Worm (Caenorhabditis elegans) whole organism, L1 larva: ENCODE results near the gene C27A2.8.

Source experiments
- C04F5.9 ChIP-seq: sonication (generic microtip); optimal IDR thresholded peaks from 2 replicates; lab custom pipeline; 2016; ENCODE audit warnings: missing genetic modification characterization, missing compliant biosample characterization
- C16A3.4 ChIP-seq: fragments of 150-350 bp; optimal IDR thresholded peaks from 2 replicates; lab custom pipeline; 2014; ENCODE audit warnings: missing biosample characterization, missing genetic modification characterization
- C34B4.2 ChIP-seq: sonication (generic microtip); optimal IDR thresholded peaks from 2 replicates; lab custom pipeline; 2017; ENCODE audit warnings: mild to moderate bottlenecking, missing genetic modification characterization, missing compliant biosample characterization
- F16B12.6 ChIP-seq: fragments of 150-350 bp; optimal IDR thresholded peaks from 2 replicates; lab custom pipeline; 2014; ENCODE audit warnings: missing biosample characterization, missing genetic modification characterization
- ama-1 ChIP-seq: fragments of 150-350 bp; optimal IDR thresholded peaks from 2 replicates; lab custom pipeline; 2014
- ceh-63 ChIP-seq: fragments of 200-800 bp; sonication (Bioruptor generic); optimal IDR thresholded peaks from 2 replicates; lab custom pipeline; 2018; ENCODE audit warnings: mild to moderate bottlenecking, missing genetic modification characterization, missing compliant biosample characterization
- ceh-82 ChIP-seq, 3 experiments: fragments of 150-350 bp in 1 of 3; sonication (generic microtip) in 2 of 3; optimal IDR thresholded peaks; 2 replicates each; lab custom pipeline; 2014 to 2017; ENCODE audit warnings: missing biosample characterization in 3 of 3, missing genetic modification characterization in 3 of 3
- ceh-88 ChIP-seq: fragments of 200-800 bp; sonication (Bioruptor generic); IDR thresholded peaks from 2 replicates; pipeline ENCODE4 v1.3.6; 2022; ENCODE audit warnings: missing genetic modification characterization, missing compliant biosample characterization
- ceh-90 ChIP-seq: sonication (generic microtip); optimal IDR thresholded peaks from 2 replicates; lab custom pipeline; 2016; ENCODE audit warnings: missing genetic modification characterization, missing compliant biosample characterization
- ces-1 ChIP-seq: fragments of 150-350 bp; optimal IDR thresholded peaks from 2 replicates; lab custom pipeline; 2014; ENCODE audit warnings: missing biosample characterization, missing genetic modification reagents, missing genetic modification characterization
- dsc-1 ChIP-seq: sonication (generic microtip); optimal IDR thresholded peaks from 2 replicates; lab custom pipeline; 2016; ENCODE audit warnings: mild to moderate bottlenecking, missing genetic modification characterization, missing compliant biosample characterization
- efl-1 ChIP-seq, 4 experiments: fragments of 150-350 bp; optimal IDR thresholded peaks in 3 of 4; peaks in 1 of 4; 1 replicate in 1 of 4; 2 replicates in 3 of 4; lab custom pipeline; 2014; ENCODE audit warnings: missing biosample characterization in 2 of 4, missing genetic modification characterization in 2 of 4, missing genetic modification reagents in 2 of 4
- egl-13 ChIP-seq: sonication (generic microtip); optimal IDR thresholded peaks from 2 replicates; lab custom pipeline; 2016; ENCODE audit warnings: missing genotype, missing genetic modification reagents, missing genetic modification characterization, missing compliant biosample characterization
- egl-27 ChIP-seq, 2 experiments: fragments of 150-350 bp in 1 of 2; sonication (generic microtip); optimal IDR thresholded peaks; 3 replicates each; lab custom pipeline; 2017 to 2018; ENCODE audit warnings: missing biosample characterization in 2 of 2, missing genetic modification characterization in 2 of 2, missing genetic modification reagents in 2 of 2
- elt-2 ChIP-seq: sonication (generic microtip); optimal IDR thresholded peaks from 2 replicates; lab custom pipeline; 2016; ENCODE audit warnings: missing genetic modification characterization, mild to moderate bottlenecking, inconsistent platforms, missing compliant biosample characterization, missing genetic modification reagents
- ets-5 ChIP-seq: fragments of 200-800 bp; sonication (Bioruptor generic); IDR thresholded peaks from 2 replicates; pipeline ENCODE4 v1.3.6; 2022; ENCODE audit warnings: missing genetic modification characterization, missing compliant biosample characterization
- fkh-4 ChIP-seq: sonication (generic microtip); optimal IDR thresholded peaks from 2 replicates; lab custom pipeline; 2016; ENCODE audit warnings: missing compliant biosample characterization, missing genetic modification characterization, borderline replicate concordance
- fkh-8 ChIP-seq: sonication (generic microtip); optimal IDR thresholded peaks from 2 replicates; lab custom pipeline; 2016; ENCODE audit warnings: mild to moderate bottlenecking, missing genetic modification characterization, missing compliant biosample characterization
- hlh-17 ChIP-seq: fragments of 200-800 bp; sonication (Bioruptor generic); optimal IDR thresholded peaks from 2 replicates; lab custom pipeline; 2018; ENCODE audit warnings: missing genetic modification characterization, mild to moderate bottlenecking, missing compliant biosample characterization, moderate library complexity, borderline replicate concordance
- irx-1 ChIP-seq: sonication (generic microtip); optimal IDR thresholded peaks from 2 replicates; lab custom pipeline; 2016; ENCODE audit warnings: missing genetic modification characterization, missing compliant biosample characterization
- isw-1 ChIP-seq: fragments of 200-800 bp; sonication (Bioruptor generic); IDR thresholded peaks from 2 replicates; pipeline ENCODE4 v1.3.6; 2022; ENCODE audit warnings: missing genetic modification characterization, missing compliant biosample characterization
- lin-13 ChIP-seq: fragments of 150-350 bp; optimal IDR thresholded peaks from 2 replicates; lab custom pipeline; 2014; ENCODE audit warnings: missing biosample characterization, missing genetic modification reagents, missing genetic modification characterization
- lin-15B ChIP-seq: fragments of 150-350 bp; sonication (generic microtip); optimal IDR thresholded peaks from 3 replicates; lab custom pipeline; 2014; ENCODE audit warnings: missing biosample characterization, missing genetic modification characterization
- lin-39 ChIP-seq: fragments of 150-350 bp; optimal IDR thresholded peaks from 2 replicates; lab custom pipeline; 2014; ENCODE audit warnings: missing biosample characterization, missing genetic modification reagents, missing genetic modification characterization
- lir-3 ChIP-seq: sonication (generic microtip); optimal IDR thresholded peaks from 2 replicates; lab custom pipeline; 2016; ENCODE audit warnings: mild to moderate bottlenecking, missing genetic modification characterization, moderate library complexity, missing compliant biosample characterization; ENCODE audit not compliant: poor library complexity
- mdl-1 ChIP-seq, 2 experiments: fragments of 150-350 bp; optimal IDR thresholded peaks; 2 replicates each; lab custom pipeline; 2014 to 2017; ENCODE audit warnings: missing biosample characterization in 2 of 2, missing genetic modification characterization in 2 of 2, inconsistent platforms in 1 of 2
- mef-2 ChIP-seq: fragments of 150-350 bp; optimal IDR thresholded peaks from 2 replicates; lab custom pipeline; 2014; ENCODE audit warnings: missing biosample characterization, missing genetic modification characterization
- mep-1 ChIP-seq: fragments of 150-350 bp; optimal IDR thresholded peaks from 2 replicates; lab custom pipeline; 2014; ENCODE audit warnings: missing biosample characterization, missing genetic modification characterization
- nhr-12 ChIP-seq: sonication (generic microtip); optimal IDR thresholded peaks from 2 replicates; lab custom pipeline; 2017; ENCODE audit warnings: missing biosample characterization, missing genetic modification characterization
- nhr-47 ChIP-seq: sonication (generic microtip); optimal IDR thresholded peaks from 2 replicates; lab custom pipeline; 2016; ENCODE audit warnings: mild to moderate bottlenecking, missing genetic modification characterization, moderate library complexity, missing compliant biosample characterization
- nhr-71 ChIP-seq: sonication (generic microtip); optimal IDR thresholded peaks from 2 replicates; lab custom pipeline; 2016; ENCODE audit warnings: mild to moderate bottlenecking, missing genetic modification characterization, moderate library complexity, missing compliant biosample characterization
- nhr-84 ChIP-seq: sonication (generic microtip); optimal IDR thresholded peaks from 2 replicates; lab custom pipeline; 2017; ENCODE audit warnings: missing biosample characterization, missing genetic modification characterization
- nhr-85 ChIP-seq: sonication (generic microtip); peaks from one replicate; lab custom pipeline; 2016; ENCODE audit warnings: missing genetic modification characterization, inconsistent platforms, missing compliant biosample characterization
- pag-3 ChIP-seq: sonication (generic microtip); optimal IDR thresholded peaks from 2 replicates; lab custom pipeline; 2017; ENCODE audit warnings: missing genetic modification characterization, mild to moderate bottlenecking, missing compliant biosample characterization, antibody characterized with exemption, borderline replicate concordance; ENCODE audit not compliant: insufficient read depth
- pqm-1 ChIP-seq: sonication (generic microtip); optimal IDR thresholded peaks from 3 replicates; lab custom pipeline; 2017; ENCODE audit warnings: missing biosample characterization, missing genetic modification characterization
- rnt-1 ChIP-seq: sonication (generic microtip); optimal IDR thresholded peaks from 2 replicates; lab custom pipeline; 2016; ENCODE audit warnings: mild to moderate bottlenecking, missing genetic modification characterization, moderate library complexity, missing compliant biosample characterization
- snu-23 ChIP-seq: sonication (generic microtip); optimal IDR thresholded peaks from 2 replicates; lab custom pipeline; 2016; ENCODE audit warnings: missing genetic modification characterization, missing compliant biosample characterization
- sptf-1 ChIP-seq: fragments of 150-350 bp; optimal IDR thresholded peaks from 2 replicates; lab custom pipeline; 2014; ENCODE audit warnings: missing biosample characterization, missing genetic modification characterization
- sup-37 ChIP-seq: fragments of 200-800 bp; sonication (Bioruptor generic); optimal IDR thresholded peaks from 2 replicates; lab custom pipeline; 2018; ENCODE audit warnings: mild to moderate bottlenecking, missing genetic modification characterization, missing compliant biosample characterization
- tbx-2 ChIP-seq: sonication (generic microtip); optimal IDR thresholded peaks from 2 replicates; lab custom pipeline; 2016; ENCODE audit warnings: missing genetic modification characterization, missing compliant biosample characterization
- unc-130 ChIP-seq: fragments of 150-350 bp; optimal IDR thresholded peaks from 2 replicates; lab custom pipeline; 2017; ENCODE audit warnings: missing biosample characterization, missing genetic modification characterization, inconsistent platforms
- unc-30 ChIP-seq: sonication (generic microtip); optimal IDR thresholded peaks from 2 replicates; lab custom pipeline; 2017; ENCODE audit warnings: missing biosample characterization, missing genetic modification characterization
- zag-1 ChIP-seq: fragments of 150-350 bp; optimal IDR thresholded peaks from 2 replicates; lab custom pipeline; 2014; ENCODE audit warnings: missing biosample characterization, missing genetic modification characterization
- zip-4 ChIP-seq: fragments of 200-800 bp; sonication (Bioruptor generic); optimal IDR thresholded peaks from 2 replicates; lab custom pipeline; 2018; ENCODE audit warnings: mild to moderate bottlenecking, missing genetic modification characterization, moderate library complexity, missing compliant biosample characterization
- ztf-4 ChIP-seq: fragments of 150-350 bp; optimal IDR thresholded peaks from 2 replicates; lab custom pipeline; 2014; ENCODE audit warnings: missing biosample characterization, missing genetic modification characterization

Gene C27A2.8

ce11 chrII:5032669-5033068 lies 35.2 kb downstream of the C27A2.8 start (continued):
- TF ChIP-seq elt-2 (tag; lab: Kevin White, UChicago) (peak; percentile 60), C04F5.9 (tag; lab: Kevin White, UChicago) (no peak), efl-1 (optimal IDR thresholded peaks at IDR 0.05; lab: Kevin White, UChicago) (peak; percentile 54 to 59), efl-1 (GFP tag; optimal IDR thresholded peaks at IDR 0.05 in 1 of 2; lab: Kevin White, UChicago) (peak; percentile 51 to 95), unc-30 (tag; lab: Kevin White, UChicago) (no peak), nhr-85 (peak; percentile 45), sup-37 (GFP tag; lab: Kevin White, UChicago) (no peak), egl-13 (tag; lab: Kevin White, UChicago) (no peak), lin-39 (tag; lab: Kevin White, UChicago) (no peak), ceh-90 (tag; lab: Kevin White, UChicago) (no peak), nhr-12 (tag; lab: Kevin White, UChicago) (no peak), lin-15B (tag; lab: Kevin White, UChicago) (no peak), zag-1 (tag; lab: Kevin White, UChicago) (no peak), C16A3.4 (tag; lab: Kevin White, UChicago) (peak; percentile 41), mdl-1 (tag; optimal IDR thresholded peaks at IDR 0.05; lab: Kevin White, UChicago) (peak in 1 of 2 experiments; percentile 58), ceh-63 (GFP tag; lab: Kevin White, UChicago) (no peak), snu-23 (GFP tag; lab: Kevin White, UChicago) (peak; percentile 80), pqm-1 (no peak), F16B12.6 (tag; lab: Kevin White, UChicago) (peak; percentile 48), tbx-2 (peak; percentile 27), nhr-47 (tag; lab: Kevin White, UChicago) (peak; percentile 74), isw-1 (peak; percentile 26; the same call in 1 of the 2 replicates), zip-4 (GFP tag; lab: Kevin White, UChicago) (no peak), egl-27 (tag; optimal IDR thresholded peaks at IDR 0.05; lab: Kevin White, UChicago) (no peak), ces-1 (no peak), mef-2 (no peak), ceh-88 (GFP tag; lab: Robert Waterston, UW) (no peak), mep-1 (no peak), lir-3 (peak; percentile 30), irx-1 (tag; lab: Kevin White, UChicago) (peak; percentile 24), ceh-82 (tag; optimal IDR thresholded peaks at IDR 0.05; lab: Kevin White, UChicago) (peak in 1 of 3 experiments; percentile 56), rnt-1 (tag; lab: Kevin White, UChicago) (peak; percentile 69), nhr-84 (no peak), unc-130 (tag; lab: Kevin White, UChicago) (no peak), fkh-4 (no peak), fkh-8 (peak; percentile 48), nhr-71 (peak; percentile 71), dsc-1 (tag; lab: Kevin White, UChicago) (peak; percentile 66), C34B4.2 (tag; lab: Kevin White, UChicago) (no peak), ztf-4 (tag; lab: Kevin White, UChicago) (peak; percentile 48), ets-5 (GFP tag; lab: Robert Waterston, UW) (no peak), pag-3 (tag; lab: Kevin White, UChicago) (no peak), hlh-17 (GFP tag; lab: Kevin White, UChicago) (no peak), lin-13 (peak; percentile 23), ama-1 (no peak), sptf-1 (tag; lab: Kevin White, UChicago) (no peak)
